Fruit fly (Drosophila melanogaster) S2 (cell line): Measurements from ENCODE around the gene Obp85a.

ENCODE experiments used
- CG8478 ChIP-seq: fragments of >200 bp; optimal IDR thresholded peaks from 2 replicates; lab custom pipeline; 2018
- CTCF ChIP-seq, 2 experiments: fragments of >200 bp; optimal IDR thresholded peaks; 2 replicates each; lab custom pipeline; 2018

- no peak for TF ChIP-seq CG8478 (lab: Kevin White, UChicago)
- TF ChIP-seq CTCF (optimal IDR thresholded peaks at IDR 0.05; lab: Kevin White, UChicago), result no peak
Observed at dm6 chr3R:8469716-8470393, 49.5 kb upstream of the Obp85a start.
